Fruit fly (Drosophila melanogaster): Measurements from ENCODE around the gene CG6569.

DNA sequence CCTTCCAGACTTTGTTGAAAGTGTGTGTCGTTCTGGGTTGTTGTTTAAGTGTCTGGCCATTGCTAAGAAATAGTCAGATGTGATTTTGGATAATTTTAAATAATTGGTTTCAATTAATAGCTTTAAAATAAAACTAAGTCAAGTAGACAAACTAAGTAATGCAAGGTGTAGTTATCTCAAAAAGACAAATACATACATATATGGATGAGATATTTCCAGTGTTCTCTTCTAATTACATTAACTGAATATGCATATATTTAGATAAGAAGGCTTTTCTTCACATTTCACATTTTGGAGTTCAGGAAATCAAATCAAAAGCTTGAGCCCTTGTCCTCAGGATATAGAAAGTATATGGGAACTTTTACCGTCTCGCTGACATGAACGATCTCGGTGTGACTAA, 9.9 kb upstream of the CG6569 start, which contains the start of gene P5CDh2:
- TF ChIP-seq usp (GFP tag; optimal IDR thresholded peaks at IDR 0.05) = no peak
- no peak for TF ChIP-seq pan (optimal IDR thresholded peaks at IDR 0.05)
- no peak for TF ChIP-seq psq (optimal IDR thresholded peaks at IDR 0.05)
- TF ChIP-seq EcR (GFP tag; optimal IDR thresholded peaks at IDR 0.05) = no peak
- TF ChIP-seq CG8478 (optimal IDR thresholded peaks at IDR 0.05) = no peak
- no peak for TF ChIP-seq Dll (optimal IDR thresholded peaks at IDR 0.05)
